Worm (Caenorhabditis elegans) whole organism, dauer: ENCODE results near the gene F53F4.4.

ENCODE experiments used
- unc-62 ChIP-seq: sonication (generic microtip); optimal IDR thresholded peaks from 2 replicates; lab custom pipeline; 2017; ENCODE audit warnings: missing biosample characterization, missing genetic modification reagents, missing genetic modification characterization

Gene F53F4.4

ce11 chrV:13593083-13593482 lies at the start of gene F53F4.4:
Gene F53F4.4 (plus strand): TSS chrV:13593383.
- no peak for TF ChIP-seq unc-62 (GFP tag; lab: Kevin White, UChicago)

- TF ChIP-seq unc-62 (GFP tag; lab: Kevin White, UChicago) = no peak
Measured at ce11 chrV:13551601-13552000, 41.6 kb upstream of the F53F4.4 start, which contains the start of the genes C56A3.4 and C56A3.5. Gene C56A3.4 (minus strand): TSS chrV:13551754. Gene C56A3.5 (plus strand): TSS chrV:13551967.

ce11 chrV:13556297-13556696 lies 36.9 kb upstream of the F53F4.4 start, which contains the start of gene C56A3.6:
Gene C56A3.6 (minus strand): TSS chrV:13556397.
- no peak for TF ChIP-seq unc-62 (GFP tag; lab: Kevin White, UChicago)

- no peak for TF ChIP-seq unc-62 (GFP tag; lab: Kevin White, UChicago)
Measured at ce11 chrV:13556746-13557145, 36.4 kb upstream of the F53F4.4 start, which contains the start of gene cav-2. Gene cav-2 (plus strand): TSS chrV:13557104.

ce11 chrV:13559978-13560377 lies 33.2 kb upstream of the F53F4.4 start, which contains the start of gene C56A3.8:
Gene C56A3.8 (plus strand): TSS chrV:13560278.
- no peak for TF ChIP-seq unc-62 (GFP tag; lab: Kevin White, UChicago)

ce11 chrV:13562748-13563147 lies 30.4 kb upstream of the F53F4.4 start:
- no peak for TF ChIP-seq unc-62 (GFP tag; lab: Kevin White, UChicago)

ce11 chrV:13563841-13564240 lies 29.3 kb upstream of the F53F4.4 start, which contains the start of gene grl-17:
Gene grl-17 (minus strand): TSS chrV:13563941.
- TF ChIP-seq unc-62 (GFP tag; lab: Kevin White, UChicago) = no peak

ce11 chrV:13565197-13565596 lies 28.0 kb upstream of the F53F4.4 start:
- no peak for TF ChIP-seq unc-62 (GFP tag; lab: Kevin White, UChicago)

ce11 chrV:13565781-13566180 lies 27.4 kb upstream of the F53F4.4 start, which contains the start of gene slrp-1:
Gene slrp-1 (plus strand): TSS chrV:13565863.
- TF ChIP-seq unc-62 (GFP tag; lab: Kevin White, UChicago) = no peak

- TF ChIP-seq unc-62 (GFP tag; lab: Kevin White, UChicago) = no peak
Measured at ce11 chrV:13566967-13567366, 26.2 kb upstream of the F53F4.4 start.

- no peak for TF ChIP-seq unc-62 (GFP tag; lab: Kevin White, UChicago)
Measured at ce11 chrV:13568533-13568932, 24.6 kb upstream of the F53F4.4 start, which contains the start of the genes nuaf-1 and bir-2. Gene nuaf-1 (minus strand): TSS chrV:13568630. Gene bir-2 (plus strand): TSS chrV:13568850.

ce11 chrV:13571714-13572258 lies 21.4 kb upstream of the F53F4.4 start, which contains the start of gene C50B8.4:
Gene C50B8.4 (plus strand): TSS chrV:13572012.
- no peak for TF ChIP-seq unc-62 (GFP tag; lab: Kevin White, UChicago)

- no peak for TF ChIP-seq unc-62 (GFP tag; lab: Kevin White, UChicago)
Measured at ce11 chrV:13575866-13576265, 17.3 kb upstream of the F53F4.4 start.

ce11 chrV:13576828-13577227 lies 16.4 kb upstream of the F53F4.4 start:
- TF ChIP-seq unc-62 (GFP tag; lab: Kevin White, UChicago) = no peak

- no peak for TF ChIP-seq unc-62 (GFP tag; lab: Kevin White, UChicago)
Measured at ce11 chrV:13577463-13577862, 15.7 kb upstream of the F53F4.4 start.

- no peak for TF ChIP-seq unc-62 (GFP tag; lab: Kevin White, UChicago)
Measured at ce11 chrV:13578637-13579036, 14.5 kb upstream of the F53F4.4 start, which contains the start of gene C50B8.6. Gene C50B8.6 (plus strand): TSS chrV:13578972.

- no peak for TF ChIP-seq unc-62 (GFP tag; lab: Kevin White, UChicago)
Measured at ce11 chrV:13580696-13581095, 12.5 kb upstream of the F53F4.4 start, which contains the start of gene C50B8.5. Gene C50B8.5 (plus strand): TSS chrV:13580968.
